Fruit fly (Drosophila melanogaster): Measurements from ENCODE around the gene Trc8.

DNA sequence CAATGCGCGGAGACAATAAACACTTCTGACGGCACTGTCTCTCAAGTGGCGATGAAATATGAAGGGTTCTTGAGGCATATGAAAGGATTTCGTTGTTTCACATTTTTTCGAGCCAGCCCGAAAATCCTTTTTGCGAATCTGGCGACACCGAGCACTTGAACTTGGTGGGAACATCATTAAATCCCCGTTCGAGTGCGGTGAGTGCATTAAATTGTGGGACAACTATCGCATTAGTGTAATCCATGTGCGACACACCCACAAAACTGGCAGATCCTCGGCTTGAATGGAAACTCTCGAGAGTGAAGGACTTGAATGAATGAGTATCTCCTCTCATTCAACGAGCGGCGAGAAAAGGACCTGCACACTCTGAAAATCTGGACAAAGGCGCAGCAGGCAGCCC lies 13.2 kb upstream of the Trc8 start:
- no peak for TF ChIP-seq CG9817 (tag; optimal IDR thresholded peaks at IDR 0.05)
- no peak for TF ChIP-seq sisA (GFP tag; IDR thresholded peaks at IDR 0.05)
